Worm (Caenorhabditis elegans) whole organism, midembryonic: ENCODE data around the gene scl-17.
A peak's percentile ranks its signal among the peaks of the same experiment; 100 is the strongest.

Source experiments
- T22C8.4 ChIP-seq: fragments of 200-800 bp; sonication (Bioruptor generic); IDR thresholded peaks from 2 replicates; pipeline ENCODE4 v1.3.6; 2022; ENCODE audit warnings: missing genetic modification characterization, missing compliant biosample characterization
- cog-1 ChIP-seq: sonication (generic microtip); optimal IDR thresholded peaks from 2 replicates; lab custom pipeline; 2016; ENCODE audit warnings: missing genetic modification characterization, missing compliant biosample characterization
- flt-1 ChIP-seq: fragments of 200-800 bp; sonication (Bioruptor generic); IDR thresholded peaks from 2 replicates; pipeline ENCODE4 v1.3.6; 2022; ENCODE audit warnings: missing genetic modification characterization, missing compliant biosample characterization
- klf-2 ChIP-seq: fragments of 200-800 bp; sonication (Bioruptor generic); conservative IDR thresholded peaks from 2 replicates; pipeline ENCODE4 v1.3.6; 2022; ENCODE audit warnings: missing genetic modification reagents, missing genetic modification characterization, missing compliant biosample characterization
- med-1 ChIP-seq: sonication (generic microtip); optimal IDR thresholded peaks from 2 replicates; lab custom pipeline; 2017; ENCODE audit warnings: missing genetic modification characterization, mild to moderate bottlenecking, missing compliant biosample characterization, antibody characterized with exemption, missing genetic modification reagents; ENCODE audit not compliant: insufficient read depth
- ref-1 ChIP-seq: fragments of 200-800 bp; sonication (Bioruptor generic); conservative IDR thresholded peaks from 2 replicates; pipeline ENCODE4 v1.3.6; 2022; ENCODE audit warnings: missing genetic modification reagents, missing genetic modification characterization, missing compliant biosample characterization
- tab-1 ChIP-seq: fragments of 200-800 bp; sonication (Bioruptor generic); IDR thresholded peaks from 2 replicates; pipeline ENCODE4 v1.3.6; 2022; ENCODE audit warnings: missing genetic modification characterization, missing compliant biosample characterization
- ztf-23 ChIP-seq: fragments of 200-800 bp; sonication (Bioruptor generic); IDR thresholded peaks from 2 replicates; pipeline ENCODE4 v1.3.6; 2022; ENCODE audit warnings: missing genetic modification reagents, missing genetic modification characterization, missing compliant biosample characterization
- ztf-29 ChIP-seq: fragments of 200-800 bp; sonication (Bioruptor generic); IDR thresholded peaks from 2 replicates; pipeline ENCODE4 v1.3.6; 2022; ENCODE audit warnings: missing genetic modification reagents, missing genetic modification characterization, missing compliant biosample characterization

The scl-17 gene

DNA sequence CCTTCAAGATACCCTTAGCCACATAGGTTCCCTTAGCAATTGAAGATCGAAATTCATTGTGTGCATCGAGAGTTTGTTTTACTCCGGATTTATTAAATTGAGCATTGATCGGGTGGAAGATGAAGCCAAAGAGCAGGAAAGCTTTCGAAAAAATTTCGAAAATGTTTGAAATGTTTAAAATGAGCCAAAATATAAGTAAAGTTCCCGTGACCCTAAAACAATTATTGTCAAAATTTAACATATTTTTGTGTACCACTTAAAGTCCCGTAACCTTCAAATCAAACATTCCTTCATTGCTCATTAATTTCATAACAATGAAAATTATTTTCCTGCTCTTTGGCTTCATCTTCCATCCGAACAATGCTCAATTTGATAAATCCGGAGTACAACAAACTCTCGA is at the start of gene scl-17:
Gene scl-17 (plus strand): TSS at position 301 of the 400 bp plus-strand sequence.
- TF ChIP-seq ref-1: no peak
- TF ChIP-seq T22C8.4: no peak
- TF ChIP-seq cog-1: no peak

DNA sequence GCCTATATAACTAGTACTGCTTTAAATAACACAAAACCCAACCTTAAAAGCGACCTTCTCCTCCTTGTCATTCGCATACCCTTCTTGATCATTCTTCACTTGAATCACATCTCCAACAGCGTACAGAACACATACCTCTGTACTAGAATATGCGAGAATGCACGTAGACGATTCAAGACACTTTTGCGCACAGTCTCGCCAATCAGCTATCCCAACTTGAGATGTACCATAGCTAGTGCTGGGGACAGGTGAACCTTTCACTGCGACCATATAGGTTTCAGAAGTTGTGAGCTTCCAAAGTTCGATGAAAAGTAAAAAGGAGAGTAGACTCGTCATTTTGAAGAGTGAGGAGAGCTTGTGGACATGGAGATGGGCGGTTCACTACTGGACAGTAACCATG is 47.3 kb upstream of the scl-17 start, which contains the start of gene F54D12.8:
Gene F54D12.8 (minus strand): TSS at position 336 of the 400 bp plus-strand sequence.
- TF ChIP-seq klf-2 (GFP tag; lab: Robert Waterston, UW): no peak
- no peak for TF ChIP-seq T22C8.4
- no peak for TF ChIP-seq med-1
- no peak for TF ChIP-seq ref-1
- no peak for TF ChIP-seq flt-1 (GFP tag; lab: Robert Waterston, UW)

DNA sequence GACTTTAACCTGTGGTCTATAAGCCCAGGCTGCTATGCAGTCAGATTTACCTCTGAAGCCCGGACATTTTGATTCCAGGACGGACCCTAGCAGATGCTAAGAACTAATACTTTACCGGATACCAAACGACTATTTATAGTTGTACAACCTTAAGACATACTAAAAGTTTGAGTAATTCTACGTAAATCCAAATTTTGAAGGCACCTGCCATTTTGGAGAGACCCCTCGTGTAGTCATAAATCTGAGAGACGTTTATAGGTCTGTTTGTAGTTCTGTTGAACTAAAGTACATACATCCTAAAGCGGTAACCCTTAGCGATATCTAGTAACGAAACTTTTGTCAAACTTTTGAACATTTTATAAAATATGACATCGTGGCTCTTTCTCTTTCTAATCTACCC is 46.6 kb upstream of the scl-17 start, which contains the start of gene F54D12.2:
Gene F54D12.2 (plus strand): TSS at position 301 of the 400 bp plus-strand sequence.
- TF ChIP-seq flt-1 (GFP tag; lab: Robert Waterston, UW): no peak
- no peak for TF ChIP-seq ztf-29 (GFP tag; lab: Robert Waterston, UW)
- no peak for TF ChIP-seq cog-1
- no peak for TF ChIP-seq ref-1
- no peak for TF ChIP-seq tab-1

DNA sequence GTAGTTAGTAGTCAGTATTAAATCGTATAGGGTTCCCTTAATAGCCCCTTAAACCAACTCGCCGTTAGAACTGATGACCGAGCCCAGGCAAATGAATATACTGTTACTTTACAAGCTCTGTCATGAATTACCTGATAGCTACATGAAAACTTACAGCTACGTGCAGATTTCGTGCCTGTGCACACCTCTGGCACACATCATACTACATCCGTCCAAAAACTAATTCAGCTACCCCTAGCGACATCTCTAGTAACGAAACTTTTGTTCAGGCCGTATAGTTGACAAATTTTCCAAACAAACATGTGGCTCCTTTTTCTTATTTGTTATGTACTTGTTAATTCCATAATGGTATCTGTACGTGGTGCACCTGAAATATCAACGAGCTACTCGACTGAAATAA is 44.9 kb upstream of the scl-17 start, which contains the start of gene F54D12.1:
Gene F54D12.1 (plus strand): TSS at position 301 of the 400 bp plus-strand sequence.
- TF ChIP-seq ztf-23 (GFP tag; lab: Robert Waterston, UW): no peak
- TF ChIP-seq tab-1: no peak
- no peak for TF ChIP-seq med-1
- TF ChIP-seq klf-2 (GFP tag; lab: Robert Waterston, UW): no peak
- no peak for TF ChIP-seq ref-1
- no peak for TF ChIP-seq flt-1 (GFP tag; lab: Robert Waterston, UW)
- no peak for TF ChIP-seq ztf-29 (GFP tag; lab: Robert Waterston, UW)
- TF ChIP-seq cog-1: no peak
- no peak for TF ChIP-seq T22C8.4

DNA sequence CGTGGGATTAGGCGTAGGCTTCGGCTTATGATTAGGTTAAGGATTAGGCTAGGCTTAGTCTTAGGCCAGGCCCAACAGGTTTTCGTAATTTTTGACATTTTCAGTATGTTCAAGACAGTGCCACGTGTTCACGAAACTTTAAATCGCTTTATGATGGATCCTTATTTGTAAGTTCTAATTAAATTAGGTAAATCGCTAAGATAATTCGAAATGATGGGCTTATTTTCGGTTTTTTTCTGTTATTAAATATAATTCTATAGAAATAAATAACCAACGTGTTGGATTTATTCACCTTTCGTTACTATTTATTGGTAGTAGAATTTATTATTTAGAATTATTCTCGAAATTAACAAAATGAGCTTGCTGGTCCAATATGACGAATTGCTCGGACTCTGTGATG is 43.5 kb upstream of the scl-17 start, which contains the start of gene Y51H7C.8:
Gene Y51H7C.8 (plus strand): TSS at position 301 of the 400 bp plus-strand sequence.
- TF ChIP-seq ztf-29 (GFP tag; lab: Robert Waterston, UW): no peak
- TF ChIP-seq med-1: no peak
- TF ChIP-seq flt-1 (GFP tag; lab: Robert Waterston, UW): no peak
- no peak for TF ChIP-seq cog-1
- TF ChIP-seq tab-1: no peak
- no peak for TF ChIP-seq klf-2 (GFP tag; lab: Robert Waterston, UW)
- TF ChIP-seq ztf-23 (GFP tag; lab: Robert Waterston, UW): no peak
- TF ChIP-seq ref-1: no peak

DNA sequence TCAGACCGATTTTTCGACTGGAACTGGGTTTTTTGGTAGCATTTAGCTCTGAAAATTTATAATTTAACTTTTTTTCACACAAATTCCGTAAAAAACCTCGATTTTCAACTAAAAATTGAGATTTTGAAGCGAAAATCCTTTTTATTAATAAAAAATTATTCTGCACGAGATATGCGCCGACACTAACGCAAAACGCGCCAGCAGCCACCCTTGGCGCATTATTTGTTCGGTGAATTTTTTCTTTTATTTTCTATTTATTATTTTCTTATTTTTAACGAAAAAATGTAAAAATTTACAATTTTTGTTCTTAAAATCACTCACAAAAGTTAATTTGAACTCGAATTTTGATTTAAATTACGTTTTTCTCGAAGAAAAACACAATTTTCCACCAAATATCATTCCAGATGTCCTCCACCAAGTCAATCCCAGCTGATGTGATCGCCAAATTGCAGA is 42.8 kb upstream of the scl-17 start, which contains the start of gene Y51H7C.7:
Gene Y51H7C.7 (plus strand): TSS at position 403 of the 453 bp plus-strand sequence.
- TF ChIP-seq flt-1 (GFP tag; lab: Robert Waterston, UW) (no peak), ztf-29 (GFP tag; lab: Robert Waterston, UW) (no peak), cog-1 (no peak), med-1 (no peak), ztf-23 (GFP tag; lab: Robert Waterston, UW) (no peak), klf-2 (GFP tag; lab: Robert Waterston, UW) (no peak), tab-1 (no peak)

DNA sequence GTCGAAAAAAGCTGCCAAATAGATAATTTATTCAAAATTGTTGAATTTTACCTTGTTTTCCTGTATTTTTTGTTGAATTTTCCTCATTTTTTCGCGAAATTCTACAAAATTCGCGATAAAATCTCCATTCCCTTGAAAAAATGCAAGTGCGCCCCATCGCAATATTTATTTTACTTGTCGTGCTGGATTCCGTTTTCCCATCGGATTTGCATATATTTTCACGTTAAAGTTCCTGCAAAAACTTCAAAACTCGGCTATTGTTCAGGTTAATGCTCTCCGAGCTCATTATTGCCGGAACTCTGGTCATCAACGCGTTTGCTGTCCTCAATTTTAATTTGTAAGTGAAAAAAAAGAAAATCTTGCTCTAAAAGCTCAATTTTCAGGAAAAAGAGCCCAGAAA is 42.0 kb upstream of the scl-17 start, which contains the start of the genes Y51H7C.41 and cogc-4:
Gene Y51H7C.41 (plus strand): TSS at position 266 of the 400 bp plus-strand sequence.
Gene cogc-4 (plus strand): TSS at position 386 of the 400 bp plus-strand sequence.
- TF ChIP-seq flt-1 (GFP tag; lab: Robert Waterston, UW): no peak
- TF ChIP-seq ztf-23 (GFP tag; lab: Robert Waterston, UW): no peak
- TF ChIP-seq ref-1: no peak
- no peak for TF ChIP-seq med-1
- TF ChIP-seq ztf-29 (GFP tag; lab: Robert Waterston, UW): no peak
- no peak for TF ChIP-seq cog-1
- TF ChIP-seq tab-1: no peak
- TF ChIP-seq klf-2 (GFP tag; lab: Robert Waterston, UW): no peak
- TF ChIP-seq T22C8.4: no peak

DNA sequence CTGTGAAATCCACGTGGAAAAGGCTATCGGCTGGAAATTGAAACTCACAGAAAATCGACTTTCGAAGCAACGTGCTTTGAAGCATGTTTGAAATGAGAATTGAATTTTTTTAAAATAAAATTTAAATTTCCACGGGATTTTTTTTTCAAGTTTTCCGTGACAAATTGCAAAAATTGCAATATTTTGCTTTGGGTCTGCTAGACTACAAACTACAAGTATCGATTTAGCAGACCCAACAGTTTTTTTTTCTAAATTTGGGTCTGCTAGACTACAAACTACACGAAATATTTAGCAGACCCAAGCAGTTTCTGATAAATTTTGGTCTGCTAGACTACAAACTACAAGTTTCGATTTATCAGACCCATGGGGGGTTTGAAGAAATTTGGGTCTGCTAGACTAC is 33.6 kb upstream of the scl-17 start, which contains the start of gene Y51H7C.9:
Gene Y51H7C.9 (minus strand): TSS at position 101 of the 400 bp plus-strand sequence.
- TF ChIP-seq klf-2 (GFP tag; lab: Robert Waterston, UW) (no peak), flt-1 (GFP tag; lab: Robert Waterston, UW) (no peak), ztf-29 (GFP tag; lab: Robert Waterston, UW) (no peak), cog-1 (no peak), ref-1 (no peak), T22C8.4 (no peak), ztf-23 (GFP tag; lab: Robert Waterston, UW) (no peak), med-1 (no peak), tab-1 (no peak)

DNA sequence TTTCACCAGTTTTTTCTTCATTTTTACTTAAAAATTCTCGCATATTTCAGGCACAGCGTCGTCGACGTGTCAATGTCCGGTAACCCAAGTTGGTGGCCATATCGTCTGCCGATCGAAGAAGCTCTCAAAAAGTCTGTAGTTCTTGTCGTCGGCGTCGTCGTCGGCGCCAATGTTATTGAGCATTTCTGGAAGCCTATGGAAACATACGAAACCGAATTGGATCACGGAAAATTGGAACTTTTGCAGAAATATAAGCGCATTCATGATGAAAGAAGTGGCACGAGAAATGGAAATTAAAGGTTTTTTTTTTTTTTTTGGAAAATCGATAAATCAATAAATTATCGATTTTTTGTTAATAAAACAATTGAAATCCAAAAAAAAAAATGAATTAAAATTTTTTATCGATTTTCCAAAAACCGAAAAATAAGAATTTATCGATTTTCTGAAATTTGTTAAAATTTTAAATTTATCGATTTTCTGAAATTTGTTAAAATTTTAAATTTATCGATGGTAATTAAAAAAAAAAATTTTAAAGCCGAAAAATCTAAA is 32.6 kb upstream of the scl-17 start, which contains the start of gene alkb-1:
Gene alkb-1 (plus strand): TSS at position 51 of the 549 bp plus-strand sequence.
- TF ChIP-seq flt-1 (GFP tag; lab: Robert Waterston, UW) (no peak), cog-1 (no peak), T22C8.4 (peak; percentile 45; the same call in 1 of the 2 replicates)

DNA sequence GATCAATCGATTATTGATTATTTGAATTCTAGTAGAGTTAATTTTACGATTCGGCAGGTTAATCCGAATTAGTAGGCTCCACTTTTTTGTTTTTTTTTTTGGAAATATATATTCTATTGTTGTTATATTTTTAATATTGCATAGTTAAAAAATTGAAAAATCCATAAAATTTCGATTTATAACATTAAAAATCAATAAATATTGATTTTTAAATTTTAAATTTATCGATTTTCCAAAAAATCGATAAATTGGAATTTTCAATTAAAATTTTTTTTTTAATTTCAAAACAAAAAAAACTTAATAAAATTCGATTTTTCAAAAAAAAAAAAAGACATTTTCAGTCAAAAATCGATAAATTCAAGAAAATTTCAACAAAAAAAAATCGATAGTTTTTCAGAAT is 25.0 kb upstream of the scl-17 start:
- TF ChIP-seq T22C8.4 (peak; percentile 35; the same call in 1 of the 2 replicates), klf-2 (GFP tag; lab: Robert Waterston, UW) (no peak), ref-1 (no peak)

DNA sequence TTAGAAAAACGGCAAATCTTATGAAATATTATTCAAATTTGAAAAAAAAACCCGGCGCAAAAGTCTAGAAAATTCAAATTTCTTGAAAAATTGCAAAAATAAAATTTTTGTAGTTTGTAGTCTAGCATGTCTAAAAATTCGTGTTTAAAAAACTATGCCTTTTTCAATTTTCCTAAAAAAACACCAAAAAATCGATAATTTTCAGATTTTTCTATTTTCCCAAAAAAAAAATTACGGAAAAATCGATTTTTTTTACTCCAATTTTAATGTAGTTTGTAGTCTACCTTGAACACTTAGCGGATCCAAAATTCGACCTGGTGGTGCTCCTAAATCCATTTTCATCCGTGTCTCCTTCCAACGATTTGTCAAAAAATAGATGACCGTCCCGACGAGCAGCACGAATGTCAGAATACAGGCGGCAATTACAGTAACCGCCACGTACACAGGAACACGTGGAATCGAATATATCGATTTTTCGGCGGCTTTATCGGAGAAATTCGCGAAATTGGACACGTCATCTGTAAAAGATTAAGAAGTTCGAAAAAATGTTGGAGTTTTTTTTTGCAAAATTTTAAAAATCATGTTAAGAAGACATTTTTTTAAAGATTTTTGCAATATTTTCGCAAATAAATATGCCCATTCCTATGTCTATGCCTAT is 24.1 kb upstream of the scl-17 start:
- TF ChIP-seq cog-1 (no peak), med-1 (no peak), T22C8.4 (no peak), flt-1 (GFP tag; lab: Robert Waterston, UW) (no peak), tab-1 (no peak), ref-1 (no peak), ztf-29 (GFP tag; lab: Robert Waterston, UW) (no peak), klf-2 (GFP tag; lab: Robert Waterston, UW) (no peak), ztf-23 (GFP tag; lab: Robert Waterston, UW) (no peak)
